Fruit fly (Drosophila melanogaster): ENCODE measurements around the gene spri.

The spri gene

DNA sequence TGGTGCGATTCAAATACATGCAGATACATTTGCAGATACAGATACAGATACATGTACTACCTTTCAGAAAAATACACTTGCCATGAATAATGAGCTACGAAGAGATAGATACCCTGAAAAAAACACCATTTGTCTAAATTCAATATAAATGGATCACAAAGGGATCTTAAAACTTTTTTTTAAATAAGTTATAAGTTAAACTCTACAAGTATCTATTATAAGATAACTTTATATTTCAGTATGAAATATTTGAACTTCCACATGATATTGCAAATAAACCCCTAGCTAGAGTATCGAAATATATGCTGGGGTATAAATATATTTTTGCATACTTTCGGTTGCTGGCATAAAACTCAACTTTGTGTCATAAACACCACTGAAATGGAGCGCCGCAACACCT is 23.8 kb downstream of the spri start:
- no peak for TF ChIP-seq Hr38 (GFP tag; optimal IDR thresholded peaks at IDR 0.05)
- peak; percentile 45 for TF ChIP-seq Ets21C (GFP tag; optimal IDR thresholded peaks at IDR 0.05)
- no peak for TF ChIP-seq Eip93F (GFP tag; optimal IDR thresholded peaks at IDR 0.05)
- no peak for TF ChIP-seq fkh (GFP tag; optimal IDR thresholded peaks at IDR 0.05)
- no peak for TF ChIP-seq fd59A (GFP tag; optimal IDR thresholded peaks at IDR 0.05)
- TF ChIP-seq vri (GFP tag; optimal IDR thresholded peaks at IDR 0.05), result peak; percentile 15
- peak; percentile 89 for TF ChIP-seq CG15336 (GFP tag; IDR thresholded peaks at IDR 0.05)
- TF ChIP-seq Smox (GFP tag; optimal IDR thresholded peaks at IDR 0.05), result peak; percentile 67
- peak; percentile 64 for TF ChIP-seq net (GFP tag; optimal IDR thresholded peaks at IDR 0.05)
- TF ChIP-seq CG8632 (GFP tag; optimal IDR thresholded peaks at IDR 0.05), result peak; percentile 49
- TF ChIP-seq OdsH (GFP tag; optimal IDR thresholded peaks at IDR 0.05), result peak; percentile 82
- peak; percentile 84 for TF ChIP-seq eg (GFP tag; IDR thresholded peaks at IDR 0.05)
- TF ChIP-seq CG34406 (GFP tag; optimal IDR thresholded peaks at IDR 0.05), result peak; percentile 69
- no peak for TF ChIP-seq CG6854 (GFP tag; optimal IDR thresholded peaks at IDR 0.05)
- peak; percentile 70 for TF ChIP-seq Met (GFP tag; optimal IDR thresholded peaks at IDR 0.05)
- TF ChIP-seq CG3032 (tag; optimal IDR thresholded peaks at IDR 0.05), result peak; percentile 45
- TF ChIP-seq esn (GFP tag; optimal IDR thresholded peaks at IDR 0.05), result peak; percentile 70
- TF ChIP-seq CG6276 (GFP tag; optimal IDR thresholded peaks at IDR 0.05), result peak; percentile 79
- TF ChIP-seq CG32006 (GFP tag; optimal IDR thresholded peaks at IDR 0.05), result peak; percentile 90
- TF ChIP-seq topi (GFP tag; optimal IDR thresholded peaks at IDR 0.05), result peak; percentile 69
- TF ChIP-seq cyc (GFP tag; optimal IDR thresholded peaks at IDR 0.05), result peak; percentile 65
- TF ChIP-seq Sox15 (GFP tag; optimal IDR thresholded peaks at IDR 0.05), result no peak
- peak; percentile 65 for TF ChIP-seq CG11294 (GFP tag; IDR thresholded peaks at IDR 0.05)
- TF ChIP-seq Lpt (GFP tag; optimal IDR thresholded peaks at IDR 0.05), result peak; percentile 65
- TF ChIP-seq Eip78C (GFP tag), result peak; percentile 94
- TF ChIP-seq CG6792 (GFP tag; optimal IDR thresholded peaks at IDR 0.05), result peak; percentile 48
- peak; percentile 22 for TF ChIP-seq CG11902 (GFP tag; optimal IDR thresholded peaks at IDR 0.05)
- peak; percentile 68 for TF ChIP-seq Ets96B (tag; optimal IDR thresholded peaks at IDR 0.05)
- peak; percentile 46 for TF ChIP-seq Hr39 (GFP tag; optimal IDR thresholded peaks at IDR 0.05)
- TF ChIP-seq spab (GFP tag; optimal IDR thresholded peaks at IDR 0.05), result peak; percentile 36
- TF ChIP-seq salr (GFP tag; optimal IDR thresholded peaks at IDR 0.05), result peak in 1 of 2 experiments; percentile 68
- TF ChIP-seq ss (GFP tag; optimal IDR thresholded peaks at IDR 0.05), result peak in 1 of 2 experiments; percentile 34
- peak; percentile 76 for TF ChIP-seq Gug (GFP tag; IDR thresholded peaks at IDR 0.05)
- peak; percentile 72 for TF ChIP-seq CG3919 (GFP tag; optimal IDR thresholded peaks at IDR 0.05)
- peak; percentile 77 for TF ChIP-seq pdm3 (GFP tag; optimal IDR thresholded peaks at IDR 0.05)
- TF ChIP-seq CG8319 (GFP tag; optimal IDR thresholded peaks at IDR 0.05), result peak; percentile 15
- peak; percentile 13 for TF ChIP-seq CG1621 (tag; optimal IDR thresholded peaks at IDR 0.05)
- TF ChIP-seq Blimp-1 (GFP tag; optimal IDR thresholded peaks at IDR 0.05), result peak; percentile 25
- peak; percentile 51 for TF ChIP-seq lz (GFP tag; optimal IDR thresholded peaks at IDR 0.05)
- TF ChIP-seq CG10669 (GFP tag; optimal IDR thresholded peaks at IDR 0.05), result peak; percentile 53
- no peak for TF ChIP-seq CG9139 (GFP tag; optimal IDR thresholded peaks at IDR 0.05)
- peak; percentile 49 for TF ChIP-seq CG7368 (GFP tag; optimal IDR thresholded peaks at IDR 0.05)
- TF ChIP-seq CG8119 (GFP tag; IDR thresholded peaks at IDR 0.05), result peak; percentile 86
- peak; percentile 5 for TF ChIP-seq CG16779 (tag; optimal IDR thresholded peaks at IDR 0.05)
- TF ChIP-seq CG4318 (GFP tag; optimal IDR thresholded peaks at IDR 0.05), result peak; percentile 82
- TF ChIP-seq acj6 (GFP tag; optimal IDR thresholded peaks at IDR 0.05), result peak; percentile 71
- peak; percentile 78 for TF ChIP-seq Hr4 (GFP tag; optimal IDR thresholded peaks at IDR 0.05)
- peak; percentile 44 for TF ChIP-seq CG31627 (GFP tag; optimal IDR thresholded peaks at IDR 0.05)
- TF ChIP-seq svp (GFP tag), result peak; percentile 77
- TF ChIP-seq fd85E (GFP tag; optimal IDR thresholded peaks at IDR 0.05), result no peak
- TF ChIP-seq CG6163 (GFP tag; IDR thresholded peaks at IDR 0.05), result peak; percentile 73
- peak; percentile 67 for TF ChIP-seq dsx (GFP tag; optimal IDR thresholded peaks at IDR 0.05; ENCODE audit: poor library complexity, severe bottlenecking)
- TF ChIP-seq achi (GFP tag; optimal IDR thresholded peaks at IDR 0.05), result peak; percentile 77

Data from whole organism, prepupa.